Worm (Caenorhabditis elegans): ENCODE data around the gene ztf-1.

ztf-1 gene

DNA sequence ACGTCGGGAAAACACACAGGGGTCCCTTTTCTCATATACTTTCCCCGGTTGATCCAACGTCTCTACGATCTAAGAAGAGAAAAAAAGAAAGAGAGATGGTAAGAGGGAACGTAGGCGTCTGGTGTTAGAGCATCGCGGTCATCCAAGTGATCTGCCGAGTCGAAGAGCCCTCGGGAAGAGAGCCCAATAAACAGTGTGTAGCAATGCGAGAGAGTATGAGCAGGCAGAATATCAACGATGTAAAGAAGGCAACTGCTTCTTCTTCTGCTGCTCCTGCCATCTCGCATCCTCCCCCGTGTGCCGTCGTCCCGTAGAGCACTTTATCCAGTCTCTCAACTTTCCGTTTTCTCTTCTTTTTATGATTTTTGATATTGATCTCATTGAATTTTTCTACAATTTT lies 23.5 kb upstream of the ztf-1 start:
- TF ChIP-seq sea-1 (GFP tag; conservative IDR thresholded peaks at IDR 0.05) = no peak
- no peak for TF ChIP-seq ets-7 (tag; optimal IDR thresholded peaks at IDR 0.05)
- TF ChIP-seq hnd-1 (tag; optimal IDR thresholded peaks at IDR 0.05) = no peak
- TF ChIP-seq ceh-36 (tag; optimal IDR thresholded peaks at IDR 0.05) = no peak
- TF ChIP-seq scrt-1 (GFP tag; IDR thresholded peaks at IDR 0.05) = no peak
- no peak for TF ChIP-seq hmbx-1 (tag; optimal IDR thresholded peaks at IDR 0.05)
- TF ChIP-seq tbx-37 (GFP tag; conservative IDR thresholded peaks at IDR 0.05) = no peak
- TF ChIP-seq flt-1 (GFP tag; IDR thresholded peaks at IDR 0.05) = no peak
- TF ChIP-seq ama-1 (optimal IDR thresholded peaks at IDR 0.05) = no peak
- TF ChIP-seq ceh-13 (GFP tag; optimal IDR thresholded peaks at IDR 0.05) = no peak
- no peak for TF ChIP-seq F13C5.2 (tag; optimal IDR thresholded peaks at IDR 0.05)
- TF ChIP-seq tra-4 (tag; optimal IDR thresholded peaks at IDR 0.05) = no peak
- no peak for TF ChIP-seq tbx-11 (GFP tag; IDR thresholded peaks at IDR 0.05)
- TF ChIP-seq pes-1 (GFP tag; IDR thresholded peaks at IDR 0.05) = no peak
- TF ChIP-seq hmg-4 (GFP tag; optimal IDR thresholded peaks at IDR 0.05) = no peak
- no peak for TF ChIP-seq aly-1 (tag; optimal IDR thresholded peaks at IDR 0.05)
- no peak for TF ChIP-seq B0310.2 (tag; optimal IDR thresholded peaks at IDR 0.05)

DNA sequence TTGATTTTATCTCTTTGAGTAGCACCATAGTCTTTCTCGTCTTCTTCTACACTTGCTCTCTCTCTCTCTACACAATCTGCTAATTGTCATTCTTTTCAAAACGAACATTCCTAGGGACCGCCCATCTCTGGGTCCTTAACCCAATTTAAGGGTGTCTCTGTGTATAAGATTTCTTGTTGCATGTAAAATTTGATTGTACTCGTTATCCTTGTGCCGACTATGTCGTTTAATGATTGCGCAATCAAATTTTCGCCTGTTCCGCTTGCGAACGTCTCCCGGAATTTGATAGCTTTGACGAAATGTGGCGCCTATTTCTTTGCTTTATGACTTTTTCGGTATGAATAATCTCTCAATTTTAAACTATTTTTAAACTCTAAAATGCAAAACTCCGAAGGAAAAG lies 19.0 kb upstream of the ztf-1 start:
- no peak for TF ChIP-seq tbx-37 (GFP tag; conservative IDR thresholded peaks at IDR 0.05)
- no peak for TF ChIP-seq B0310.2 (tag; optimal IDR thresholded peaks at IDR 0.05)
- no peak for TF ChIP-seq ceh-36 (tag; optimal IDR thresholded peaks at IDR 0.05)
- no peak for TF ChIP-seq tra-4 (tag; optimal IDR thresholded peaks at IDR 0.05)
- no peak for TF ChIP-seq ets-7 (tag; optimal IDR thresholded peaks at IDR 0.05)
- TF ChIP-seq hmg-4 (GFP tag; optimal IDR thresholded peaks at IDR 0.05) = no peak
- TF ChIP-seq F13C5.2 (tag; optimal IDR thresholded peaks at IDR 0.05) = no peak
- no peak for TF ChIP-seq tbx-11 (GFP tag; IDR thresholded peaks at IDR 0.05)
- no peak for TF ChIP-seq flt-1 (GFP tag; IDR thresholded peaks at IDR 0.05)
- no peak for TF ChIP-seq hnd-1 (tag; optimal IDR thresholded peaks at IDR 0.05)
- TF ChIP-seq ama-1 (optimal IDR thresholded peaks at IDR 0.05) = no peak
- TF ChIP-seq ceh-13 (GFP tag; optimal IDR thresholded peaks at IDR 0.05) = no peak
- TF ChIP-seq scrt-1 (GFP tag; IDR thresholded peaks at IDR 0.05) = no peak

DNA sequence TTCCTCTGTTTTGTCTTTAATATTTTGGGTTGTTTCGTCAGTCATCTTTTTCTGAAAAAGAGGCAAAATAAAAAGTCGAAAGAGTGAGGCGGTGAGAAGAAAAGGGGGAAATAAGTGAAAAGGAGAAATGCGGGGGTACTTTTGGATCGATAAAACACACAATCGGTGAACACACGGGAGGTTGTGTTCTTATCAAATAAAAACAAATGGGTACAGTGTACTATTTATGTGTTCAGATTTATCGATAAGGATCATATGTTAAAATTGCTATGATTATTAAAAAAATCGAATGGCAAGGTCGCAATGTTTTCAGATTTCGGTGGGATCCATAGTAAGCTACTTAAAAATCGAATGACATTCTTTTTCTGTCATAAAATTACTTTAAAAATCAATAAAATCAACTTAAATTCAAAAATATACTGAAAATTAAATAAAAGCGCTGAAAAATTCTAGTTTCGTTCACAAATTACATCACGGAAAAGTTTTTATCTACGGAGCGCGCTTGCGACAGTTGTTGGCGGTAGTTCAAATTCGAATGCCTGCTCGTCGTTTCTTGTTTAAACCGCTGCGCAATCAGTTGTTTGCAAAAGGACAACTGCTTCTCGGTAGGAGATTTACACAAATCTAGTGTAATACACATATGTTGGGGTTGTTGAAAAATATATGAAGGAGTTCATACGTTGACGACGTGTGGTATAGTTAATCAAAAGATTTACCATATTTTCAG lies 17.3 kb upstream of the ztf-1 start, which contains the start of gene prx-19:
Gene prx-19 (minus strand): TSS at position 51 of the 727 bp plus-strand sequence.
- no peak for TF ChIP-seq hmbx-1 (tag; optimal IDR thresholded peaks at IDR 0.05)
- TF ChIP-seq scrt-1 (GFP tag; IDR thresholded peaks at IDR 0.05) = no peak
- TF ChIP-seq ama-1 (optimal IDR thresholded peaks at IDR 0.05) = no peak
- no peak for TF ChIP-seq hnd-1 (tag; optimal IDR thresholded peaks at IDR 0.05)
- no peak for TF ChIP-seq tbx-37 (GFP tag; conservative IDR thresholded peaks at IDR 0.05)
- TF ChIP-seq sea-1 (GFP tag; conservative IDR thresholded peaks at IDR 0.05) = no peak
- no peak for TF ChIP-seq flt-1 (GFP tag; IDR thresholded peaks at IDR 0.05)
- TF ChIP-seq pes-1 (GFP tag; IDR thresholded peaks at IDR 0.05) = no peak
- no peak for TF ChIP-seq tra-4 (tag; optimal IDR thresholded peaks at IDR 0.05)
- TF ChIP-seq ets-7 (tag; optimal IDR thresholded peaks at IDR 0.05) = no peak
- TF ChIP-seq hmg-4 (GFP tag; optimal IDR thresholded peaks at IDR 0.05) = no peak
- TF ChIP-seq aly-1 (tag; optimal IDR thresholded peaks at IDR 0.05) = no peak
- TF ChIP-seq tbx-11 (GFP tag; IDR thresholded peaks at IDR 0.05) = no peak
- no peak for TF ChIP-seq B0310.2 (tag; optimal IDR thresholded peaks at IDR 0.05)
- no peak for TF ChIP-seq ceh-36 (tag; optimal IDR thresholded peaks at IDR 0.05)

ce11 chrIII:8807246-8807645 lies 15.1 kb upstream of the ztf-1 start, which contains the start of gene F54F2.7:
F54F2.7 (minus strand) TSS chrIII:8807346.
- TF ChIP-seq ceh-13 (GFP tag; optimal IDR thresholded peaks at IDR 0.05) = no peak
- TF ChIP-seq hmg-4 (GFP tag; optimal IDR thresholded peaks at IDR 0.05) = no peak
- no peak for TF ChIP-seq hmbx-1 (tag; optimal IDR thresholded peaks at IDR 0.05)
- no peak for TF ChIP-seq ceh-36 (tag; optimal IDR thresholded peaks at IDR 0.05)
- no peak for TF ChIP-seq ama-1 (optimal IDR thresholded peaks at IDR 0.05)
- TF ChIP-seq flt-1 (GFP tag; IDR thresholded peaks at IDR 0.05) = no peak
- no peak for TF ChIP-seq ets-7 (tag; optimal IDR thresholded peaks at IDR 0.05)
- TF ChIP-seq aly-1 (tag; optimal IDR thresholded peaks at IDR 0.05) = no peak
- TF ChIP-seq hnd-1 (tag; optimal IDR thresholded peaks at IDR 0.05) = no peak
- no peak for TF ChIP-seq tra-4 (tag; optimal IDR thresholded peaks at IDR 0.05)
- TF ChIP-seq F13C5.2 (tag; optimal IDR thresholded peaks at IDR 0.05) = no peak
- TF ChIP-seq sea-1 (GFP tag; conservative IDR thresholded peaks at IDR 0.05) = no peak
- no peak for TF ChIP-seq pes-1 (GFP tag; IDR thresholded peaks at IDR 0.05)
- TF ChIP-seq tbx-11 (GFP tag; IDR thresholded peaks at IDR 0.05) = no peak

DNA sequence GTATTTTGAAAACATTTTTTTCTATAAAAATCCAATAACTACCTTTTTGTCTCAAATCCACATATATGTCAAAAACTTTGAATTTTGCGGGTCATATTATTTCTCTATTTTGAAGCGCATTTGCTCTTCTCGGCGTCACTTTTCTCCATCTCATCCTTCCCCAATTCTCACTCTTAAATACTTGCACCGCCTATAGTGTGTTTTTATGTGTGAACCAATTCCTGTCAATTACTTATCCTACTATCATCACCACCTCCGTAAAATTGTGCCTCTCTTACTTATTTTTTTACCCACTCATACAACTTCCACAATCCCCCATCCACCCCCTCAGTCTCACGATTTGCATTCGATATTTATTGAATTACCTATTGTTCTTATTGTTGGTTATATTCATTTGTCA lies 13.7 kb upstream of the ztf-1 start:
- TF ChIP-seq scrt-1 (GFP tag; IDR thresholded peaks at IDR 0.05) = no peak
- no peak for TF ChIP-seq hmbx-1 (tag; optimal IDR thresholded peaks at IDR 0.05)
- TF ChIP-seq ceh-36 (tag; optimal IDR thresholded peaks at IDR 0.05) = no peak
- no peak for TF ChIP-seq ama-1 (optimal IDR thresholded peaks at IDR 0.05)
- TF ChIP-seq B0310.2 (tag; optimal IDR thresholded peaks at IDR 0.05) = no peak
- no peak for TF ChIP-seq hmg-4 (GFP tag; optimal IDR thresholded peaks at IDR 0.05)
- TF ChIP-seq pes-1 (GFP tag; IDR thresholded peaks at IDR 0.05) = no peak

ce11 chrIII:8801864-8802818 lies 10.0 kb upstream of the ztf-1 start:
- no peak for TF ChIP-seq hnd-1 (tag; optimal IDR thresholded peaks at IDR 0.05)
- TF ChIP-seq tbx-11 (GFP tag; IDR thresholded peaks at IDR 0.05) = no peak
- peak; percentile 56 for TF ChIP-seq aly-1 (tag; optimal IDR thresholded peaks at IDR 0.05)
- TF ChIP-seq ceh-13 (GFP tag; optimal IDR thresholded peaks at IDR 0.05) = no peak
- no peak for TF ChIP-seq tra-4 (tag; optimal IDR thresholded peaks at IDR 0.05)
- no peak for TF ChIP-seq B0310.2 (tag; optimal IDR thresholded peaks at IDR 0.05)
- TF ChIP-seq hmg-4 (GFP tag; optimal IDR thresholded peaks at IDR 0.05) = peak; percentile 85
- TF ChIP-seq F13C5.2 (tag; optimal IDR thresholded peaks at IDR 0.05) = no peak
- no peak for TF ChIP-seq ama-1 (optimal IDR thresholded peaks at IDR 0.05)
- no peak for TF ChIP-seq sea-1 (GFP tag; conservative IDR thresholded peaks at IDR 0.05)
- no peak for TF ChIP-seq ets-7 (tag; optimal IDR thresholded peaks at IDR 0.05)
- peak; percentile 61 for TF ChIP-seq pes-1 (GFP tag; IDR thresholded peaks at IDR 0.05)
- TF ChIP-seq ceh-36 (tag; optimal IDR thresholded peaks at IDR 0.05) = no peak
- peak; percentile 51 for TF ChIP-seq flt-1 (GFP tag; IDR thresholded peaks at IDR 0.05)
- TF ChIP-seq hmbx-1 (tag; optimal IDR thresholded peaks at IDR 0.05) = no peak
- 0 out of 2 replicates have a peak, but pooled peaks have one; percentile 23 for TF ChIP-seq tbx-37 (GFP tag; conservative IDR thresholded peaks at IDR 0.05)
- TF ChIP-seq scrt-1 (GFP tag; IDR thresholded peaks at IDR 0.05) = 0 out of 2 replicates have a peak, but pooled peaks have one; percentile 15
